Worm (Caenorhabditis elegans): ENCODE measurements around the gene C15C8.8.

The C15C8.8 gene

ce11 chrV:12773222-12773621 lies 20.9 kb upstream of the C15C8.8 start, which contains the start of gene ZC455.1:
Gene ZC455.1 (plus strand): TSS chrV:12773522.
- TF ChIP-seq unc-86 (tag; optimal IDR thresholded peaks at IDR 0.05): no peak
- no peak for TF ChIP-seq zip-4 (GFP tag; optimal IDR thresholded peaks at IDR 0.05)
- no peak for TF ChIP-seq ceh-63 (GFP tag; optimal IDR thresholded peaks at IDR 0.05)
- no peak for TF ChIP-seq nhr-71 (tag; optimal IDR thresholded peaks at IDR 0.05)
- TF ChIP-seq zag-1 (tag; optimal IDR thresholded peaks at IDR 0.05): no peak
- no peak for TF ChIP-seq ceh-88 (GFP tag; IDR thresholded peaks at IDR 0.05)
- no peak for TF ChIP-seq aha-1 (tag; optimal IDR thresholded peaks at IDR 0.05)
- no peak for TF ChIP-seq skn-1 (tag; optimal IDR thresholded peaks at IDR 0.05)
- no peak for TF ChIP-seq lin-15B (tag; optimal IDR thresholded peaks at IDR 0.05)
- TF ChIP-seq nhr-12 (tag; optimal IDR thresholded peaks at IDR 0.05): no peak

ce11 chrV:12768946-12769345 lies 16.6 kb upstream of the C15C8.8 start, which contains the start of gene srt-43:
Gene srt-43 (plus strand): TSS chrV:12769246.
- TF ChIP-seq ceh-88 (GFP tag; IDR thresholded peaks at IDR 0.05): no peak
- no peak for TF ChIP-seq ceh-63 (GFP tag; optimal IDR thresholded peaks at IDR 0.05)
- TF ChIP-seq nhr-90 (tag; optimal IDR thresholded peaks at IDR 0.05; ENCODE audit: poor library complexity): no peak
- no peak for TF ChIP-seq lin-13 (GFP tag; optimal IDR thresholded peaks at IDR 0.05)
- no peak for TF ChIP-seq unc-62 (GFP tag; optimal IDR thresholded peaks at IDR 0.05)
- TF ChIP-seq ztf-4 (tag; optimal IDR thresholded peaks at IDR 0.05): no peak

- TF ChIP-seq elt-3 (tag; optimal IDR thresholded peaks at IDR 0.05) (peak in 1 of 6 experiments; percentile 37), Y116A8C.19 (tag; optimal IDR thresholded peaks at IDR 0.05; ENCODE audit: borderline replicate concordance) (no peak), ceh-63 (GFP tag; optimal IDR thresholded peaks at IDR 0.05) (no peak), lin-14 (GFP tag; optimal IDR thresholded peaks at IDR 0.05) (no peak), efl-1 (optimal IDR thresholded peaks at IDR 0.05) (peak; percentile 25 to 62), efl-1 (GFP tag; optimal IDR thresholded peaks at IDR 0.05 in 1 of 2) (peak; percentile 66 to 93), mef-2 (tag; optimal IDR thresholded peaks at IDR 0.05) (no peak), dpl-1 (GFP tag; optimal IDR thresholded peaks at IDR 0.05) (peak; percentile 47 to 74 (median 59)), hlh-4 (tag; optimal IDR thresholded peaks at IDR 0.05) (no peak), nhr-47 (tag; optimal IDR thresholded peaks at IDR 0.05) (peak; percentile 21), pax-3 (tag; optimal IDR thresholded peaks at IDR 0.05) (no peak), nhr-20 (tag; optimal IDR thresholded peaks at IDR 0.05) (peak; percentile 38), zip-4 (GFP tag; optimal IDR thresholded peaks at IDR 0.05) (no peak), nhr-19 (GFP tag; conservative IDR thresholded peaks at IDR 0.05) (no peak; the same call in 1 of the 2 replicates), ceh-8 (GFP tag; optimal IDR thresholded peaks at IDR 0.05) (no peak), isw-1 (GFP tag; IDR thresholded peaks at IDR 0.05) (no peak; the same call in 1 of the 2 replicates), ceh-88 (GFP tag; IDR thresholded peaks at IDR 0.05) (no peak), aly-2 (tag; optimal IDR thresholded peaks at IDR 0.05) (no peak), mab-9 (GFP tag; IDR thresholded peaks at IDR 0.05) (no peak), nhr-84 (tag; optimal IDR thresholded peaks at IDR 0.05) (no peak), nhr-85 (tag) (no peak), dsc-1 (tag; optimal IDR thresholded peaks at IDR 0.05) (no peak), fkh-8 (tag; optimal IDR thresholded peaks at IDR 0.05) (no peak), ets-5 (GFP tag; IDR thresholded peaks at IDR 0.05) (no peak), ztf-4 (tag; optimal IDR thresholded peaks at IDR 0.05) (no peak), zag-1 (tag; optimal IDR thresholded peaks at IDR 0.05) (no peak), snpc-4 (tag; optimal IDR thresholded peaks at IDR 0.05) (no peak), lin-39 (tag; optimal IDR thresholded peaks at IDR 0.05) (no peak), unc-130 (tag; optimal IDR thresholded peaks at IDR 0.05) (peak; percentile 6), fos-1 (tag; optimal IDR thresholded peaks at IDR 0.05) (no peak), sox-4 (tag; optimal IDR thresholded peaks at IDR 0.05) (no peak), nhr-90 (tag; optimal IDR thresholded peaks at IDR 0.05; ENCODE audit: poor library complexity) (no peak), lir-3 (tag; optimal IDR thresholded peaks at IDR 0.05; ENCODE audit: poor library complexity) (no peak), nhr-28 (tag; optimal IDR thresholded peaks at IDR 0.05) (no peak), C04F5.9 (tag; optimal IDR thresholded peaks at IDR 0.05) (no peak), F16B12.6 (tag; optimal IDR thresholded peaks at IDR 0.05) (peak; percentile 84), unc-98 (GFP tag; IDR thresholded peaks at IDR 0.05) (no peak), fkh-10 (GFP tag; optimal IDR thresholded peaks at IDR 0.05) (no peak), irx-1 (tag; optimal IDR thresholded peaks at IDR 0.05) (no peak), xbp-1 (tag; optimal IDR thresholded peaks at IDR 0.05) (peak; percentile 40)
These were observed 11.1 kb upstream of the C15C8.8 start, which contains the start of the genes abcf-1 and scc-3 for ce11 chrV:12763291-12763995. Gene abcf-1 (minus strand): TSS chrV:12763375. Gene scc-3 (plus strand): TSS chrV:12763945.

Measured in whole organism, L1 larva.